Worm (Caenorhabditis elegans) whole organism, L4 larva: Measurements from ENCODE around the gene wip-1.

Experiments
- D1046.2 ChIP-seq: fragments of 200-800 bp; sonication (Bioruptor generic); IDR thresholded peaks from 2 replicates; pipeline ENCODE4 v1.3.6; 2022; ENCODE audit warnings: missing genetic modification characterization, missing compliant biosample characterization
- F26F4.8 ChIP-seq: fragments of 200-800 bp; sonication (Bioruptor generic); conservative IDR thresholded peaks from 2 replicates; pipeline ENCODE4 v1.3.6; 2022; ENCODE audit warnings: missing genetic modification characterization, missing compliant biosample characterization
- F49E8.2 ChIP-seq: sonication (generic microtip); optimal IDR thresholded peaks from 2 replicates; lab custom pipeline; 2016; ENCODE audit warnings: missing compliant biosample characterization, mild to moderate bottlenecking, missing genetic modification characterization, borderline replicate concordance
- R02D3.7 ChIP-seq: fragments of 150-350 bp; sonication (generic microtip); optimal IDR thresholded peaks from 3 replicates; lab custom pipeline; 2014; ENCODE audit warnings: missing biosample characterization, missing genetic modification characterization
- T20F7.1 ChIP-seq: fragments of 200-800 bp; sonication (Bioruptor generic); optimal IDR thresholded peaks from 2 replicates; lab custom pipeline; 2018; ENCODE audit warnings: mild to moderate bottlenecking, missing genetic modification characterization, missing compliant biosample characterization
- T26A8.4 ChIP-seq: fragments of 200-800 bp; sonication (Bioruptor generic); IDR thresholded peaks from 2 replicates; pipeline ENCODE4 v1.3.6; 2022; ENCODE audit warnings: missing genetic modification characterization, missing compliant biosample characterization
- Y5F2A.4 ChIP-seq: fragments of 200-800 bp; sonication (Bioruptor generic); optimal IDR thresholded peaks from 2 replicates; lab custom pipeline; 2018; ENCODE audit warnings: mild to moderate bottlenecking, missing genetic modification characterization, missing compliant biosample characterization
- Y75B8A.6 ChIP-seq: fragments of 200-800 bp; sonication (Bioruptor generic); IDR thresholded peaks from 2 replicates; pipeline ENCODE4 v1.3.6; 2022; ENCODE audit warnings: missing genetic modification reagents, missing genetic modification characterization, missing compliant biosample characterization
- ZK337.2 ChIP-seq: fragments of 200-800 bp; sonication (Bioruptor generic); IDR thresholded peaks from 2 replicates; pipeline ENCODE4 v1.3.6; 2022; ENCODE audit warnings: missing genetic modification reagents, missing genetic modification characterization, missing compliant biosample characterization
- ZK546.5 ChIP-seq, 2 experiments: sonication (generic microtip); optimal IDR thresholded peaks; 2 replicates each; lab custom pipeline; 2017; ENCODE audit warnings: missing biosample characterization in 2 of 2, missing genetic modification characterization in 2 of 2
- aha-1 ChIP-seq: fragments of 150-350 bp; peaks from one replicate; lab custom pipeline; 2014; ENCODE audit warnings: missing biosample characterization, missing genetic modification characterization
- ama-1 ChIP-seq: fragments of 150-350 bp; optimal IDR thresholded peaks from 2 replicates; lab custom pipeline; 2014; ENCODE audit warnings: inconsistent platforms, mixed read lengths
- arid-1 ChIP-seq: fragments of 200-800 bp; sonication (Bioruptor generic); conservative IDR thresholded peaks from 2 replicates; pipeline ENCODE4 v1.3.6; 2022; ENCODE audit warnings: missing genetic modification reagents, missing genetic modification characterization, missing compliant biosample characterization
- ceh-28 ChIP-seq: fragments of 150-350 bp; optimal IDR thresholded peaks from 2 replicates; lab custom pipeline; 2014; ENCODE audit warnings: missing biosample characterization, missing genetic modification reagents, missing genetic modification characterization
- daf-12 ChIP-seq: fragments of 150-350 bp; optimal IDR thresholded peaks from 2 replicates; lab custom pipeline; 2014; ENCODE audit warnings: missing biosample characterization, missing genetic modification reagents, missing genetic modification characterization
- daf-19 ChIP-seq: fragments of 200-800 bp; sonication (Bioruptor generic); conservative IDR thresholded peaks from 2 replicates; pipeline ENCODE4 v1.3.6; 2022; ENCODE audit warnings: missing genetic modification characterization, missing compliant biosample characterization
- daf-8 ChIP-seq: fragments of 200-800 bp; sonication (Bioruptor generic); IDR thresholded peaks from 2 replicates; pipeline ENCODE4 v1.3.6; 2022; ENCODE audit warnings: missing genetic modification characterization, missing compliant biosample characterization
- dmd-8 ChIP-seq: fragments of 200-800 bp; sonication (Bioruptor generic); IDR thresholded peaks from 2 replicates; pipeline ENCODE4 v1.3.6; 2022; ENCODE audit warnings: missing genetic modification characterization, missing compliant biosample characterization
- dmd-9 ChIP-seq: fragments of 200-800 bp; sonication (Bioruptor generic); IDR thresholded peaks from 2 replicates; pipeline ENCODE4 v1.3.6; 2022; ENCODE audit warnings: missing genetic modification reagents, missing genetic modification characterization, missing compliant biosample characterization
- dpl-1 ChIP-seq: fragments of 150-350 bp; optimal IDR thresholded peaks from 2 replicates; lab custom pipeline; 2014; ENCODE audit warnings: missing biosample characterization, missing genetic modification reagents, missing genetic modification characterization
- dve-1 ChIP-seq: sonication (generic microtip); optimal IDR thresholded peaks from 2 replicates; lab custom pipeline; 2017; ENCODE audit warnings: antibody characterized with exemption, mild to moderate bottlenecking, missing genetic modification characterization, missing compliant biosample characterization; ENCODE audit not compliant: insufficient read depth
- egl-27 ChIP-seq: sonication (generic microtip); optimal IDR thresholded peaks from 3 replicates; lab custom pipeline; 2017; ENCODE audit warnings: missing biosample characterization, missing genetic modification reagents, missing genetic modification characterization
- egl-43 ChIP-seq: fragments of 200-800 bp; sonication (Bioruptor generic); IDR thresholded peaks from 2 replicates; pipeline ENCODE4 v1.3.6; 2022; ENCODE audit warnings: missing genetic modification reagents, missing genetic modification characterization, missing compliant biosample characterization
- fos-1 ChIP-seq: fragments of 150-350 bp; optimal IDR thresholded peaks from 2 replicates; lab custom pipeline; 2014; ENCODE audit warnings: missing biosample characterization, missing genetic modification characterization
- hif-1 ChIP-seq, 2 experiments: sonication (generic microtip); optimal IDR thresholded peaks; 2 replicates each; lab custom pipeline; 2016 to 2017; ENCODE audit warnings: missing compliant biosample characterization in 2 of 2, missing genetic modification characterization in 2 of 2, missing genetic modification reagents in 2 of 2, missing genotype in 2 of 2, mild to moderate bottlenecking in 1 of 2
- hlh-11 ChIP-seq: fragments of 200-800 bp; sonication (Bioruptor generic); optimal IDR thresholded peaks from 2 replicates; lab custom pipeline; 2018; ENCODE audit warnings: mild to moderate bottlenecking, missing genetic modification characterization, missing compliant biosample characterization
- lin-38 ChIP-seq: fragments of 200-800 bp; sonication (Bioruptor generic); IDR thresholded peaks from 2 replicates; pipeline ENCODE4 v1.3.6; 2022; ENCODE audit warnings: missing genetic modification reagents, missing genetic modification characterization, missing compliant biosample characterization
- lir-3 ChIP-seq: sonication (generic microtip); optimal IDR thresholded peaks from 2 replicates; lab custom pipeline; 2016; ENCODE audit warnings: mild to moderate bottlenecking, missing genetic modification characterization, missing compliant biosample characterization
- lsy-2 ChIP-seq, 2 experiments: fragments of 150-350 bp in 1 of 2; sonication (generic microtip) in 1 of 2; optimal IDR thresholded peaks; 2 replicates each; lab custom pipeline; 2014 to 2017; ENCODE audit warnings: missing biosample characterization in 2 of 2, missing genetic modification characterization in 2 of 2
- madf-9 ChIP-seq: fragments of 200-800 bp; sonication (Bioruptor generic); conservative IDR thresholded peaks from 2 replicates; pipeline ENCODE4 v1.3.6; 2022; ENCODE audit warnings: missing genetic modification reagents, missing genetic modification characterization, missing compliant biosample characterization
- mes-2 ChIP-seq: sonication (generic microtip); optimal IDR thresholded peaks from 2 replicates; lab custom pipeline; 2016; ENCODE audit warnings: missing genotype, mild to moderate bottlenecking, missing genetic modification characterization, missing compliant biosample characterization; ENCODE audit not compliant: poor library complexity, severe bottlenecking
- mxl-2 ChIP-seq: fragments of 200-800 bp; sonication (Bioruptor generic); conservative IDR thresholded peaks from 2 replicates; pipeline ENCODE4 v1.3.6; 2022; ENCODE audit warnings: missing genetic modification reagents, missing genetic modification characterization, missing compliant biosample characterization
- nhr-25 ChIP-seq: sonication (generic microtip); optimal IDR thresholded peaks from 2 replicates; lab custom pipeline; 2017; ENCODE audit warnings: missing genetic modification characterization, mild to moderate bottlenecking, missing compliant biosample characterization, antibody characterized with exemption, moderate library complexity, borderline replicate concordance; ENCODE audit not compliant: insufficient read depth
- nhr-28 ChIP-seq: fragments of 150-350 bp; optimal IDR thresholded peaks from 2 replicates; lab custom pipeline; 2014; ENCODE audit warnings: missing biosample characterization, missing genetic modification characterization
- nhr-48 ChIP-seq: sonication (generic microtip); optimal IDR thresholded peaks from 2 replicates; lab custom pipeline; 2016; ENCODE audit warnings: mild to moderate bottlenecking, missing genetic modification characterization, missing compliant biosample characterization
- nhr-77 ChIP-seq: fragments of 150-350 bp; optimal IDR thresholded peaks from 2 replicates; lab custom pipeline; 2014; ENCODE audit warnings: missing biosample characterization, missing genetic modification characterization
- pqm-1 ChIP-seq: sonication (generic microtip); optimal IDR thresholded peaks from 2 replicates; lab custom pipeline; 2017; ENCODE audit warnings: missing biosample characterization, missing genetic modification characterization
- saeg-2 ChIP-seq: fragments of 200-800 bp; sonication (Bioruptor generic); IDR thresholded peaks from 2 replicates; pipeline ENCODE4 v1.3.6; 2022; ENCODE audit warnings: missing genetic modification reagents, missing genetic modification characterization, missing compliant biosample characterization
- set-16 ChIP-seq: fragments of 200-800 bp; sonication (Bioruptor generic); IDR thresholded peaks from 2 replicates; pipeline ENCODE4 v1.3.6; 2022; ENCODE audit warnings: missing genetic modification reagents, missing genetic modification characterization, missing compliant biosample characterization
- snpc-4 ChIP-seq: fragments of 150-350 bp; optimal IDR thresholded peaks from 2 replicates; lab custom pipeline; 2014; ENCODE audit warnings: missing biosample characterization, missing genetic modification characterization
- spr-1 ChIP-seq: sonication (generic microtip); optimal IDR thresholded peaks from 2 replicates; lab custom pipeline; 2016; ENCODE audit warnings: mild to moderate bottlenecking, missing genetic modification characterization, missing compliant biosample characterization
- tra-1 ChIP-seq: fragments of 200-800 bp; sonication (Bioruptor generic); IDR thresholded peaks from 2 replicates; pipeline ENCODE4 v1.3.6; 2022; ENCODE audit warnings: missing genetic modification reagents, missing genetic modification characterization, missing compliant biosample characterization
- unc-130 ChIP-seq: sonication (generic microtip); optimal IDR thresholded peaks from 2 replicates; lab custom pipeline; 2016; ENCODE audit warnings: missing genetic modification reagents, missing genetic modification characterization, missing compliant biosample characterization
- unc-62 ChIP-seq, 3 experiments: fragments of 150-350 bp in 1 of 3; sonication (generic microtip); optimal IDR thresholded peaks in 2 of 3; peaks in 1 of 3; 1 replicate in 1 of 3; 2 replicates in 2 of 3; lab custom pipeline; 2014 to 2017; ENCODE audit warnings: missing biosample characterization in 3 of 3, missing genetic modification characterization in 3 of 3, missing genetic modification reagents in 3 of 3, missing genotype in 1 of 3
- vab-7 ChIP-seq: fragments of 200-800 bp; sonication (Bioruptor generic); IDR thresholded peaks from 2 replicates; pipeline ENCODE4 v1.3.6; 2022; ENCODE audit warnings: missing genetic modification reagents, missing genetic modification characterization, missing compliant biosample characterization
- zag-1 ChIP-seq: fragments of 150-350 bp; optimal IDR thresholded peaks from 2 replicates; lab custom pipeline; 2014; ENCODE audit warnings: missing biosample characterization, missing genetic modification characterization
- zip-11 ChIP-seq: fragments of 200-800 bp; sonication (Bioruptor generic); IDR thresholded peaks from 2 replicates; pipeline ENCODE4 v1.3.6; 2022; ENCODE audit warnings: missing genetic modification characterization, missing compliant biosample characterization
- ztf-11 ChIP-seq: fragments of 150-350 bp; optimal IDR thresholded peaks from 2 replicates; lab custom pipeline; 2014; ENCODE audit warnings: missing biosample characterization, missing genetic modification characterization
- ztf-7 ChIP-seq: fragments of 150-350 bp; optimal IDR thresholded peaks from 2 replicates; lab custom pipeline; 2014; ENCODE audit warnings: missing biosample characterization, missing genetic modification characterization

wip-1 gene

DNA sequence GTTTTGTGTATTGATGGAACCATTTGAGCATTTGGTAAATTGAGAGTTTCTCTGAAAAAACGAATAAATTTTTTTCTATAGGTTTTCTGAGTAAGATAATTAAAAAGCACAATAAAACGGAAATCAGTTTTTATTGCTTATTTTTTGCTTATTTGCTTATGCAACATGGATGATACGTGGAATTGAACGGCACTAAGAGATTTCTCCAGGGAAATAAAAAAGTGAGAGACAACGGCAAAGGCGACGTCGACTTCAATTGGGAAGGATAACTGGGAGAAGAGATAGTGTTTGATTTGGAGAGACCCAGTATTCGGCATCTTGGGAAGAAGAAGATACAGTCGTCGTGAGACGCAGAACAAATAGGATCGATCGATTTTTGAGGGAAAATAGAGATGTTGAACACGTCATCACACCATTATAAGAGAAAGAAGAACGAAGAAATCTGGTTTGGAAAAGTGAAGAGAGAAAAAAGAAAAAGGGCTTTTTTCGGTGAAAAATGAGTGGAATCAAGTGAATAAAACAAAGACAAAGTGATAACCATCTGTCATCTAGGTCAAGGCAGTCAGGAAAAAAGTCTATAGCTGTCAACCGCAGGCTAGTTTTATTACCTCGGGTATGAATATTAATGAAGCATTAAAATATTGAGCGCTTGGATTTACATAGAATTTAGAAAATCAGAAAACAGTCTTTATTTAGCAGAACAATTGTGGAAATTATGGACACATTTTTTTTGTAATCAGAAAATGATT lies 20.2 kb upstream of the wip-1 start, which contains the start of gene tmem-131:
Gene tmem-131 (minus strand): TSS at position 51 of the 749 bp plus-strand sequence.
- TF ChIP-seq hlh-11 (tag; lab: Kevin White, UChicago) (peak; percentile 60), daf-19 (no peak), unc-130 (no peak), T20F7.1 (GFP tag; lab: Kevin White, UChicago) (no peak), ama-1 (lab: Kevin White, UChicago) (no peak), hif-1 (tag; optimal IDR thresholded peaks at IDR 0.05; lab: Kevin White, UChicago) (no peak), F49E8.2 (tag; lab: Kevin White, UChicago) (no peak), spr-1 (tag; lab: Kevin White, UChicago) (no peak), dve-1 (tag; lab: Kevin White, UChicago) (peak; percentile 11), nhr-48 (tag; lab: Kevin White, UChicago) (peak; percentile 11), set-16 (no peak), nhr-28 (tag; lab: Kevin White, UChicago) (peak; percentile 53), mxl-2 (GFP tag; lab: Robert Waterston, UW) (no peak), ZK337.2 (GFP tag; lab: Robert Waterston, UW) (no peak), lir-3 (tag; lab: Kevin White, UChicago) (no peak), dmd-9 (GFP tag; lab: Robert Waterston, UW) (no peak), daf-8 (GFP tag; lab: Robert Waterston, UW) (no peak), pqm-1 (tag; lab: Kevin White, UChicago) (no peak), dpl-1 (GFP tag; lab: Kevin White, UChicago) (peak; percentile 9), madf-9 (no peak), ztf-11 (no peak), ztf-7 (tag; lab: Kevin White, UChicago) (no peak), T26A8.4 (GFP tag; lab: Robert Waterston, UW) (no peak), F26F4.8 (GFP tag; lab: Robert Waterston, UW) (no peak), vab-7 (GFP tag; lab: Robert Waterston, UW) (no peak), nhr-77 (tag; lab: Kevin White, UChicago) (no peak), aha-1 (tag; lab: Kevin White, UChicago) (no peak), egl-43 (GFP tag; lab: Robert Waterston, UW) (no peak), zip-11 (no peak), lsy-2 (tag; optimal IDR thresholded peaks at IDR 0.05; lab: Kevin White, UChicago) (peak in 1 of 2 experiments; percentile 16), dmd-8 (GFP tag; lab: Robert Waterston, UW) (no peak), daf-12 (tag; lab: Kevin White, UChicago) (no peak), saeg-2 (GFP tag; lab: Robert Waterston, UW) (no peak), D1046.2 (GFP tag; lab: Robert Waterston, UW) (no peak), nhr-25 (tag; lab: Kevin White, UChicago) (peak; percentile 63), unc-62 (GFP tag; optimal IDR thresholded peaks at IDR 0.05 in 1 of 2; lab: Kevin White, UChicago) (peak in 1 of 2 experiments; percentile 90), unc-62 (tag; optimal IDR thresholded peaks at IDR 0.05; lab: Kevin White, UChicago) (no peak), ceh-28 (tag; lab: Kevin White, UChicago) (peak; percentile 26), egl-27 (tag; lab: Kevin White, UChicago) (no peak)

DNA sequence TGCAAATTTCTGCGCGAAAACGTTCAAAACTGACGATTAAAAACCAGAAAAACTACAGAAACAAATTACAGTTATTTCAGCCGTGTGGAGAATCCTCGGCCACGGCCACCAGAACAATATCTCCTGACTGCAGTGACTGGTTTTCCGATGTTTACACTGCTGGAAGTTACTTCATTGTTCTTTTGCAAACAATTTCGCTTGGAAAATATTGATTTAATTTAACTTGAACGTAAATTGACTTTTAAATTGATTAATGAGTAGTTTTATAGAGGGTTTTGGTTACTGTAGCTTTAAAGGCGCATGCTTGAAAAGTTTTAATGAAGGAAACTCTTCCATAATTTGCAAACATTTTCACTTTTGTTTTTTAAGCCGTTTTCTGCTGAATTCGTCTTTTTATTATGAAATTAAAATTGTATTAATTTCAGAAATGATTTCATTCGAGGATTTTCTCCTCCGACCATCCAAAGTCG lies 19.4 kb upstream of the wip-1 start, which contains the start of gene smcr-8:
Gene smcr-8 (plus strand): TSS at position 420 of the 470 bp plus-strand sequence.
- TF ChIP-seq zip-11 (no peak), lin-38 (GFP tag; lab: Robert Waterston, UW) (no peak), fos-1 (tag; lab: Kevin White, UChicago) (no peak), hif-1 (tag; optimal IDR thresholded peaks at IDR 0.05; lab: Kevin White, UChicago) (peak in 1 of 2 experiments; percentile 44), unc-130 (peak; percentile 88), ZK546.5 (tag; optimal IDR thresholded peaks at IDR 0.05; lab: Kevin White, UChicago) (no peak), snpc-4 (tag; lab: Kevin White, UChicago) (no peak), R02D3.7 (no peak), tra-1 (GFP tag; lab: Robert Waterston, UW) (0 out of 2 replicates have a peak, but pooled peaks have one; percentile 30), lsy-2 (tag; optimal IDR thresholded peaks at IDR 0.05; lab: Kevin White, UChicago) (peak in 1 of 2 experiments; percentile 2), dpl-1 (GFP tag; lab: Kevin White, UChicago) (peak; percentile 4), Y75B8A.6 (no peak), Y5F2A.4 (GFP tag; lab: Kevin White, UChicago) (no peak), egl-43 (GFP tag; lab: Robert Waterston, UW) (no peak), mes-2 (tag; lab: Kevin White, UChicago) (peak; percentile 74), zag-1 (tag; lab: Kevin White, UChicago) (no peak), arid-1 (GFP tag; lab: Robert Waterston, UW) (no peak)
